Worm (Caenorhabditis elegans) whole organism, midembryonic: ENCODE results near the gene ech-3.

Experiments used
- T22C8.4 ChIP-seq: fragments of 200-800 bp; sonication (Bioruptor generic); IDR thresholded peaks from 2 replicates; pipeline ENCODE4 v1.3.6; 2022; ENCODE audit warnings: missing genetic modification characterization, missing compliant biosample characterization
- cog-1 ChIP-seq: sonication (generic microtip); optimal IDR thresholded peaks from 2 replicates; lab custom pipeline; 2016; ENCODE audit warnings: missing genetic modification characterization, missing compliant biosample characterization
- flt-1 ChIP-seq: fragments of 200-800 bp; sonication (Bioruptor generic); IDR thresholded peaks from 2 replicates; pipeline ENCODE4 v1.3.6; 2022; ENCODE audit warnings: missing genetic modification characterization, missing compliant biosample characterization
- klf-2 ChIP-seq: fragments of 200-800 bp; sonication (Bioruptor generic); conservative IDR thresholded peaks from 2 replicates; pipeline ENCODE4 v1.3.6; 2022; ENCODE audit warnings: missing genetic modification reagents, missing genetic modification characterization, missing compliant biosample characterization
- med-1 ChIP-seq: sonication (generic microtip); optimal IDR thresholded peaks from 2 replicates; lab custom pipeline; 2017; ENCODE audit warnings: missing genetic modification characterization, mild to moderate bottlenecking, missing compliant biosample characterization, antibody characterized with exemption, missing genetic modification reagents; ENCODE audit not compliant: insufficient read depth
- ref-1 ChIP-seq: fragments of 200-800 bp; sonication (Bioruptor generic); conservative IDR thresholded peaks from 2 replicates; pipeline ENCODE4 v1.3.6; 2022; ENCODE audit warnings: missing genetic modification reagents, missing genetic modification characterization, missing compliant biosample characterization
- tab-1 ChIP-seq: fragments of 200-800 bp; sonication (Bioruptor generic); IDR thresholded peaks from 2 replicates; pipeline ENCODE4 v1.3.6; 2022; ENCODE audit warnings: missing genetic modification characterization, missing compliant biosample characterization
- ztf-23 ChIP-seq: fragments of 200-800 bp; sonication (Bioruptor generic); IDR thresholded peaks from 2 replicates; pipeline ENCODE4 v1.3.6; 2022; ENCODE audit warnings: missing genetic modification reagents, missing genetic modification characterization, missing compliant biosample characterization
- ztf-29 ChIP-seq: fragments of 200-800 bp; sonication (Bioruptor generic); IDR thresholded peaks from 2 replicates; pipeline ENCODE4 v1.3.6; 2022; ENCODE audit warnings: missing genetic modification reagents, missing genetic modification characterization, missing compliant biosample characterization

The ech-3 gene

DNA sequence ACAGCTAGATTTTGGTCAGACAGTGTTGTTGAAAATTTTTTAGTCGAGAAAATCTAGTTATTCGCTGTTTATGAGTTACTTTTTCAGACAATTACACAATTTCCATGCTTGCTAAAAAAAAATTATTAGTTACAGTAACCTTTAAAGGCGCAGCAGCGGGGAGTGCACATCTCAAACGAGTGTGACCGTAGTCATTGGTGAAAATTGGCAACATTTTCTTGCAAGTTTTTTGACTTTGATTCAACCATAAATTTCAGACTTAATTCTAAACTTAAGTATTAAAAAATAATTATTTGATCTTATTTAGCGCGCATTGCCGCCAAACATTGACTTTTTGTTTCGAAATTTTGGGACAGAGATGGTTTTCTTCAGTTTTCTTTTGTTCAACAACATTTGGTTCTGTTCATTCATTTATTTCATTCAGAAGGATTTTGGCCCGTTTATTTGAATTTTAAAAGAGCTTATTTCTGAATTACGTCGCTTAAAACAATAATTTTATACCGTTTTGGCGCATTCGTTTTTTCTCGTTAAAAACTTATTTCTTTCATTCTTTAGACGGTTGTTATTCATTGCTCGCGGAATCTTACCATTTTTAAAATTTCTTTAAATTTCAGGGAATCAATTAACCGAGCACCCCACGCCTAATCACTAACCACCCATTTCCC lies 6.9 kb downstream of the ech-3 start, which contains the start of gene oma-2:
Gene oma-2 (plus strand): TSS at position 615 of the 665 bp plus-strand sequence.
- TF ChIP-seq klf-2 (GFP tag; lab: Robert Waterston, UW) (no peak), med-1 (GFP tag; lab: Kevin White, UChicago) (no peak), tab-1 (GFP tag; lab: Robert Waterston, UW) (no peak), ztf-29 (GFP tag; lab: Robert Waterston, UW) (no peak), flt-1 (GFP tag; lab: Robert Waterston, UW) (no peak), cog-1 (tag; lab: Kevin White, UChicago) (no peak), ztf-23 (GFP tag; lab: Robert Waterston, UW) (no peak), T22C8.4 (GFP tag; lab: Robert Waterston, UW) (no peak), ref-1 (no peak)

DNA sequence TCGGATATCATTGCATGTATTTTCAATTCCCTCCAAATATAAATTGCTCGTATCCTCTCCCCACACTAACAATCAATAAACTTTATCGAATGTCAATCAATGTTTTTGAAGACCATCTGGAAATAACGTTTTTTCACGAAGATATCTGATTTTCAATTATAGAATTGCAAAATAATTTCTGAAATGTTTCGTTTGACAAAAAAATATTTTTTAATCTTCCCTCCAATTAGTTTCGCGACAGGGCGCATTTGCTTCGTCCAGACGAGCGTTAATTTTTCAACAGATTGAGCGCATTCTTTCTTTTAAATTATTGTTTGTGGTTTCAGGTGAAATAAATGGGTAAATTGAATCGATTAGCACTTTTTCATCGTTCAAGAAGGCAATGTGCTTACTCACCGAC lies 9.1 kb downstream of the ech-3 start, which contains the start of gene vars-1:
Gene vars-1 (plus strand): TSS at position 291 of the 400 bp plus-strand sequence.
- TF ChIP-seq flt-1 (GFP tag; lab: Robert Waterston, UW) (no peak), med-1 (GFP tag; lab: Kevin White, UChicago) (no peak), cog-1 (tag; lab: Kevin White, UChicago) (no peak), T22C8.4 (GFP tag; lab: Robert Waterston, UW) (no peak), tab-1 (GFP tag; lab: Robert Waterston, UW) (no peak), ztf-29 (GFP tag; lab: Robert Waterston, UW) (no peak)

DNA sequence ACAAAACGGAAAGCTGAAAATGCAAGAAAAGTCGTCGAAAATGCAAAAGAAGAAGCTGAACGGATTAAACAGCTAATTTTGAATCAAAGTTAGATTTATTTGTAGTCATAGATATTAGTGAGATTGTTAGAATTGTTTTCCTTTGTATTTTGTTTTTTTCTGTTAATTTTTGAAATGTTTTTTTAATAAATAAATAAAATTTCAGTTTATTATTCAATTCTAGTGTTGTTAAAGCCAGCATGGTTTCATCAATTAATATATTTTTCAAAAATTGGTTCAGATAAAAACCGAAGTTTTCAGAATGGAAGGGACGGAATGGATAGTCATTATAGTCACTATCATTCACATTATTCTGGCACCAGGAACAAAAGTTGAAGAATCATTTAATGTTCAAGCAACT lies 12.8 kb downstream of the ech-3 start, which contains the start of gene algn-12:
Gene algn-12 (plus strand): TSS at position 301 of the 400 bp plus-strand sequence.
- TF ChIP-seq med-1 (GFP tag; lab: Kevin White, UChicago) (no peak), tab-1 (GFP tag; lab: Robert Waterston, UW) (no peak), klf-2 (GFP tag; lab: Robert Waterston, UW) (no peak), ref-1 (no peak), flt-1 (GFP tag; lab: Robert Waterston, UW) (no peak), ztf-23 (GFP tag; lab: Robert Waterston, UW) (no peak), ztf-29 (GFP tag; lab: Robert Waterston, UW) (no peak), cog-1 (tag; lab: Kevin White, UChicago) (no peak), T22C8.4 (GFP tag; lab: Robert Waterston, UW) (no peak)

DNA sequence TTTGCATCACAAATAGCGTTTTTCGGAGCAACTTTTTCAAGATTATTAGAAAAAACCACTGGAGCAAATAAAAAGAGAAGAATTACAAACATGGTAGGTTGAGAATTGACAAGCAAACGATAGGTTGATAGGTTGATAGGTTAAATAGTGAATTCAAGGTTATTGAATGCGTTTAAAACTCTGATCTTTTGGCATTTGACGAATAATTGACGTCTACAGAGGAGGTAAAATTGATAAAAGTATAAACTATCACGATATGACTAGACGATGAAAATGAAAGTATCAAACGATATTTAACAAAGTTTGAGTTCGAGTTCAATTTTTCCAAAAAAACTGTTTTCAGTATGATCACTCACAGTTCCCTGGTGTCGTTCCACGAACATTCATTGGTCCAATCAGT lies 13.9 kb downstream of the ech-3 start, which contains the start of gene ZC513.14:
Gene ZC513.14 (minus strand): TSS at position 101 of the 400 bp plus-strand sequence.
- TF ChIP-seq T22C8.4 (GFP tag; lab: Robert Waterston, UW) (no peak), ref-1 (no peak), klf-2 (GFP tag; lab: Robert Waterston, UW) (no peak), ztf-23 (GFP tag; lab: Robert Waterston, UW) (no peak), cog-1 (tag; lab: Kevin White, UChicago) (no peak), med-1 (GFP tag; lab: Kevin White, UChicago) (no peak), tab-1 (GFP tag; lab: Robert Waterston, UW) (no peak), flt-1 (GFP tag; lab: Robert Waterston, UW) (no peak), ztf-29 (GFP tag; lab: Robert Waterston, UW) (no peak)

DNA sequence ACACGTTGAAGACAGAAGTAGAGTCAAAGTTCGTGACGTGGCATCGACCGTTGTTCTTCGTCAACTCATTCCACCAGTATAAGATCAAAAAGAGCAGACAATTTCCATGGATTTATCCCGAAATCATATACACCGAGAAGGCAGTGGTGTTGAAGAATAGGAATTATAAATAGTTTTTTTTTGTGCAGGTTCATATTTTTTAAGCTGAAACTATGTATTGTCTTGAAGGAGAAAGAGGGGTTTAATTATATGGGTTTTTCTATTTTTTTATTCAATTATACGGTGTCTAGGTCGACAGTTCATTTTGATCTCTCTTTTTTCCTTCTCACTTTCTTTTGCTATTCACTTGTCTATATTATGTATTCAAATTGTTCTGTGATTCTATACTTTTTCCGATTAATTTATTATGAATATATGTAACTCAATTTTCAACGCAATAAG lies 17.1 kb downstream of the ech-3 start:
- TF ChIP-seq ref-1 (no peak), cog-1 (tag; lab: Kevin White, UChicago) (no peak), ztf-29 (GFP tag; lab: Robert Waterston, UW) (no peak), flt-1 (GFP tag; lab: Robert Waterston, UW) (peak; percentile 38), klf-2 (GFP tag; lab: Robert Waterston, UW) (no peak), med-1 (GFP tag; lab: Kevin White, UChicago) (no peak), T22C8.4 (GFP tag; lab: Robert Waterston, UW) (no peak), ztf-23 (GFP tag; lab: Robert Waterston, UW) (peak; percentile 56; the same call in 1 of the 2 replicates), tab-1 (GFP tag; lab: Robert Waterston, UW) (no peak)

DNA sequence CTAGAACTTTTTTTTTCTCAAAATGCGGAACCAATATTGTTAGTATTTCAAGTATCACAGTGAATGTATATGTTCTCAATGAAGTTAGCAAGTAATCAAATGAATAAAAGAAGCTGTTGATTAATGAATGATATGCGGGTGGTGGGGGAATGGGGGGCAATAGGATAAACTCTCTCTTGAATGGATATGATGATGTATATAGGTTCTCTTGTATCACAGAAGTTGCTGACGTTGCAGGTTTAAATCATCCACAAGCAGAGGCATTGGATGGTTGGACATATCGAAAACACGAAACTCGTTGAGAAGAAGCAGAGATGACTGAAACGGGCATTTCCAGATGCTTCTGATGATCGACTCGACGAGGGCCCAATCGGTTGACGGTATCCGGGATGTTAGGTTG lies 17.6 kb downstream of the ech-3 start:
- peak; percentile 58; the same call in 1 of the 2 replicates for TF ChIP-seq flt-1 (GFP tag; lab: Robert Waterston, UW)
- no peak for TF ChIP-seq klf-2 (GFP tag; lab: Robert Waterston, UW)

DNA sequence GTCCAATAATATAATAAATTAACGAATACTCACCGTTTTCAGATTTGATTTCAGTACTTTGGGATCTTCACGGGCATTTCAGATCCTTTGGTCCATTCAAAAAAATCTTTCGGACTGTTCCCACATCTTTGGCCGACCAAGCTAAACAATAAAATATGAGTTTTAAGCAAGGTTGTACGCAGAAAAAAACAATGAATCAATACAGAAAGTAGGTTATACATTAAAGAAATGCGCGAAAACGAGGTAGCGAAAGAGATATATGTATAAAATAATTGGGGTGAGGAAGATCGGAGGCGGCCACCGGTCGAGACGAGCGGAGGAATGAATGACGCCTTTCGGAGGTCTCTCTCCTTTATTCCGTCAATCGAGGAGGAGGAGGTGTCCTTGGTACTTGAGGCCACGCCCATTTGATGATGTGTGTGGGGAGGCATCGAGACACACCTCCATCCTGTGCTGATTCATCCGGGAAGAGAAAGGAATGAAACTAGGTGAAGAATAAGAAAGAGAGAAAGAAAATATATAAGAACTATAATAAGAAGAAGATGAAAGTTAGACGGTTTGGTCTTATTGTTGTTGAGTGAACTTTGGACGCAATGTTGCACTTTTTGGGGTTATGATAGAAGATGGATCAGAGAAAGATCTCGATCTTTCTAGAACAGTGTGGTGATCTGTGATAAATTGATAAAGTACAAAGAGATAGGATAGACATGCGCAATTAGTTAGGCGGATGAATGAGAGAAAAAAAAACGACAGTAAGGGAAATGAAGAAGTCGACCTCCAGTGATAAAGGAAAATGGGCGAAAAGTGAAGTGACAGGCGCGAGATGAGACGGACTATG lies 18.4 kb downstream of the ech-3 start:
- TF ChIP-seq klf-2 (GFP tag; lab: Robert Waterston, UW) (no peak), cog-1 (tag; lab: Kevin White, UChicago) (no peak), ref-1 (no peak), med-1 (GFP tag; lab: Kevin White, UChicago) (no peak), ztf-23 (GFP tag; lab: Robert Waterston, UW) (no peak), flt-1 (GFP tag; lab: Robert Waterston, UW) (no peak), T22C8.4 (GFP tag; lab: Robert Waterston, UW) (no peak)

DNA sequence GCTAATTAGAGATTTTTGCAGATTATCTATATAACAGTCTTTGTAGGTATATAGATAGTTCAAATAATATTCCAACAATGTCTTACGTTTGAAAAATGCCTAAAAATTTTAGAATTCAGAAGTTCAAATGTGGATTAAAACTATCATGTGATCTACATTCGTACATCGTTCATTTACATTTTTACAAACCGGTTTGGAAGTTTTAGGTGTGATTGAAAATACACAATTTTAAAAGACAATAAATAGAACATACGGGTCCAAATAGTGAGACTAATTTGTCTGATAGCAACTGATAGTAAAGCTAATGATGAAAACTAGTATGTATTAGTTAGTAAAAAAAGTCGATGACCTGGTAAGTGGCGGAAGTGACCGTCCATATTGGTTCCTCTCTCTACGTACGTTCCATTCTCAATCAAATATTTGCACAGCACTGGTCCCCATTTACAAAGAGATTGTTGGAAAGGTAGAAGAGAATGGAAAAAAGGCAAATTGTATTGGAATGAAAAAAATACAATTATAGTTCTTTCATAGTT lies 19.4 kb downstream of the ech-3 start:
- no peak for TF ChIP-seq ref-1
- TF ChIP-seq cog-1 (tag; lab: Kevin White, UChicago) = no peak
- no peak for TF ChIP-seq flt-1 (GFP tag; lab: Robert Waterston, UW)
- TF ChIP-seq ztf-29 (GFP tag; lab: Robert Waterston, UW) = no peak
